Worm (Caenorhabditis elegans) whole organism, midembryonic: ENCODE data around the gene actl-1.

Source experiments
- cog-1 ChIP-seq: sonication (generic microtip); optimal IDR thresholded peaks from 2 replicates; lab custom pipeline; 2016; ENCODE audit warnings: missing genetic modification characterization, missing compliant biosample characterization
- flt-1 ChIP-seq: fragments of 200-800 bp; sonication (Bioruptor generic); IDR thresholded peaks from 2 replicates; pipeline ENCODE4 v1.3.6; 2022; ENCODE audit warnings: missing genetic modification characterization, missing compliant biosample characterization
- ref-1 ChIP-seq: fragments of 200-800 bp; sonication (Bioruptor generic); conservative IDR thresholded peaks from 2 replicates; pipeline ENCODE4 v1.3.6; 2022; ENCODE audit warnings: missing genetic modification reagents, missing genetic modification characterization, missing compliant biosample characterization
- ztf-23 ChIP-seq: fragments of 200-800 bp; sonication (Bioruptor generic); IDR thresholded peaks from 2 replicates; pipeline ENCODE4 v1.3.6; 2022; ENCODE audit warnings: missing genetic modification reagents, missing genetic modification characterization, missing compliant biosample characterization

DNA sequence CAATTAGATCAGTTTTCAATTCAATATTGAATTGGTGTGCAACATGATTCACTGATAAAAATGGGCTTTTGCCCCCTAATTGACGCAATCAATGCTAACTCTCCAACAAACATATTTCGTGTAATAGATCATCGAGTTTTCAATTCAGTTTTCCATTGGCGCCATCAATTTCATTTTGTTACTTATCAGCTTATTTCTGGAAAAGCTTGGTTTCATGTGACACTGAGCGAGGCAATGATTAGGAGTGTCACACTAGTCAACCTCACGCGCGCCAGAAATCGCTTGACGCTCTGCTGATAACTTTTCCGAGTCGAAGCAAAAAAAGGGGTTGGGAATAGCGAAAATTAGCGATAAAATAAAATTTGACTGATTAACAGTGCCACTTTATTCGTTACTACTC is 18.9 kb upstream of the actl-1 start, which contains the start of gene ets-4:
- no peak for TF ChIP-seq flt-1 (GFP tag; lab: Robert Waterston, UW)
- TF ChIP-seq ref-1 (GFP tag; lab: Robert Waterston, UW) = no peak
- no peak for TF ChIP-seq ztf-23 (GFP tag; lab: Robert Waterston, UW)
- no peak for TF ChIP-seq cog-1 (tag; lab: Kevin White, UChicago)
